Worm (Caenorhabditis elegans): Measurements from ENCODE around the gene pnn-1.
"Not testable (repeated sequence)": the region's sequence is repeated elsewhere in the genome, so short reads cannot be mapped to it uniquely, and the experiment has no call there.

DNA sequence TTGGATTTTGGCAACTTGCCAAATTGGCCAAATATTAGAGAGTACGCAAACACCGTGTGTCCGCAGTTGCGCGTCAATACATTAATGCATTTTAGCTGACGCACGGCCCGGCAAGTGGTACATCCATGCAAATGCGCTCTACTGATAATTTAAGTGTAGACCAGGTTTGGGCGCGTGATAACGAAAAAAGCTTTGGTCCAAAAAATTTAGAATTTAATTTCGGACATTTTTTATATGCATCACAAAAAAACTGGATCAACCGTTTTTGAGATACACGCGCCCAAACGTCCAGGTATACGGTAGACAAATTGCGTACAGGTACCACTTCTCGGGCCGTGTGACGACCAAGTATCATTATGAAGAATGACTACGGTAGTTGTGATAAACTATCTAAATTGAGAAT, 3.0 kb upstream of the pnn-1 start, which contains the start of gene R186.8:
- TF ChIP-seq dpl-1 (GFP tag; optimal IDR thresholded peaks at IDR 0.05), result peak; percentile 19
- not testable (repeated sequence) for TF ChIP-seq sea-2 (GFP tag; IDR thresholded peaks at IDR 0.05); ztf-25 (GFP tag; IDR thresholded peaks at IDR 0.05); F57C9.4 (tag; optimal IDR thresholded peaks at IDR 0.05); F39B2.1 (GFP tag; IDR thresholded peaks at IDR 0.05); hmg-20 (GFP tag; IDR thresholded peaks at IDR 0.05); unc-62 (GFP tag; optimal IDR thresholded peaks at IDR 0.05); pha-4 (tag; optimal IDR thresholded peaks at IDR 0.05)
- peak; percentile 63; the same call in 1 of the 2 replicates for TF ChIP-seq B0019.2 (GFP tag; conservative IDR thresholded peaks at IDR 0.05)
- TF ChIP-seq nhr-90 (tag; optimal IDR thresholded peaks at IDR 0.05), result peak; percentile 16
- peak; percentile 57; the same call in 1 of the 2 replicates for TF ChIP-seq egrh-3 (GFP tag; IDR thresholded peaks at IDR 0.05)
- peak; percentile 78 for TF ChIP-seq ekl-4 (GFP tag; IDR thresholded peaks at IDR 0.05)
- TF ChIP-seq madf-3 (GFP tag; IDR thresholded peaks at IDR 0.05), result peak; percentile 78; the same call in 1 of the 2 replicates
